Worm (Caenorhabditis elegans) whole organism, L2 larva: ENCODE results near the gene pkd-2.

Experiments used
- F13H6.1 ChIP-seq: sonication (generic microtip); optimal IDR thresholded peaks from 2 replicates; lab custom pipeline; 2016; ENCODE audit warnings: missing genetic modification characterization, missing compliant biosample characterization
- R02D3.7 ChIP-seq: fragments of 150-350 bp; optimal IDR thresholded peaks from 2 replicates; lab custom pipeline; 2014; ENCODE audit warnings: missing biosample characterization, missing genetic modification characterization
- Y55F3AM.14 ChIP-seq: fragments of 200-800 bp; sonication (Bioruptor generic); optimal IDR thresholded peaks from 2 replicates; lab custom pipeline; 2018; ENCODE audit warnings: mild to moderate bottlenecking, missing genetic modification characterization, missing compliant biosample characterization
- ZK546.5 ChIP-seq: sonication (generic microtip); optimal IDR thresholded peaks from 2 replicates; lab custom pipeline; 2017; ENCODE audit warnings: missing biosample characterization, missing genetic modification characterization
- alr-1 ChIP-seq: fragments of 150-350 bp; optimal IDR thresholded peaks from 2 replicates; lab custom pipeline; 2014; ENCODE audit warnings: missing biosample characterization, missing genetic modification characterization
- ama-1 ChIP-seq: fragments of 150-350 bp; optimal IDR thresholded peaks from 2 replicates; lab custom pipeline; 2018; ENCODE audit warnings: inconsistent platforms
- blmp-1 ChIP-seq: sonication (generic microtip); optimal IDR thresholded peaks from 2 replicates; lab custom pipeline; 2017; ENCODE audit warnings: missing genetic modification characterization, mild to moderate bottlenecking, missing compliant biosample characterization, antibody characterized with exemption, moderate library complexity; ENCODE audit not compliant: insufficient read depth
- ceh-16 ChIP-seq: fragments of 150-350 bp; optimal IDR thresholded peaks from 2 replicates; lab custom pipeline; 2014; ENCODE audit warnings: missing biosample characterization, missing genetic modification characterization
- ceh-82 ChIP-seq: fragments of 150-350 bp; optimal IDR thresholded peaks from 2 replicates; lab custom pipeline; 2014; ENCODE audit warnings: missing biosample characterization, missing genetic modification characterization
- dmd-4 ChIP-seq: sonication (generic microtip); optimal IDR thresholded peaks from 2 replicates; lab custom pipeline; 2017; ENCODE audit warnings: missing biosample characterization, missing genetic modification characterization
- egl-27 ChIP-seq: sonication (generic microtip); optimal IDR thresholded peaks from 3 replicates; lab custom pipeline; 2017; ENCODE audit warnings: missing biosample characterization, missing genetic modification reagents, missing genetic modification characterization
- elt-1 ChIP-seq: fragments of 150-350 bp; optimal IDR thresholded peaks from 2 replicates; lab custom pipeline; 2014; ENCODE audit warnings: missing biosample characterization, missing genetic modification characterization
- elt-3 ChIP-seq: sonication (generic microtip); optimal IDR thresholded peaks from 2 replicates; lab custom pipeline; 2017; ENCODE audit warnings: missing biosample characterization, missing genetic modification characterization
- fos-1 ChIP-seq: fragments of 150-350 bp; optimal IDR thresholded peaks from 2 replicates; lab custom pipeline; 2014; ENCODE audit warnings: missing biosample characterization, missing genetic modification characterization
- lin-11 ChIP-seq: fragments of 150-350 bp; sonication (generic microtip); optimal IDR thresholded peaks from 2 replicates; lab custom pipeline; 2014; ENCODE audit warnings: missing biosample characterization, missing genetic modification characterization, inconsistent platforms, mixed read lengths
- lsy-2 ChIP-seq, 2 experiments: fragments of 150-350 bp in 1 of 2; sonication (generic microtip) in 1 of 2; optimal IDR thresholded peaks; 2 replicates each; lab custom pipeline; 2014 to 2017; ENCODE audit warnings: missing biosample characterization in 2 of 2, missing genetic modification characterization in 2 of 2
- mab-5 ChIP-seq: fragments of 150-350 bp; optimal IDR thresholded peaks from 2 replicates; lab custom pipeline; 2014; ENCODE audit warnings: missing biosample characterization, missing genetic modification characterization
- mbf-1 ChIP-seq: sonication (generic microtip); optimal IDR thresholded peaks from 2 replicates; lab custom pipeline; 2017; ENCODE audit warnings: missing biosample characterization, missing genetic modification characterization
- mdl-1 ChIP-seq, 2 experiments: fragments of 150-350 bp in 1 of 2; sonication (generic microtip) in 1 of 2; optimal IDR thresholded peaks; 2 replicates each; lab custom pipeline; 2017; ENCODE audit warnings: missing biosample characterization in 2 of 2, missing genetic modification characterization in 2 of 2
- nhr-10 ChIP-seq: sonication (generic microtip); optimal IDR thresholded peaks from 2 replicates; lab custom pipeline; 2017; ENCODE audit warnings: missing biosample characterization, missing genetic modification characterization
- nhr-11 ChIP-seq: fragments of 150-350 bp; optimal IDR thresholded peaks from 2 replicates; lab custom pipeline; 2014; ENCODE audit warnings: missing biosample characterization, missing genetic modification characterization
- nhr-12 ChIP-seq: fragments of 150-350 bp; optimal IDR thresholded peaks from 2 replicates; lab custom pipeline; 2014; ENCODE audit warnings: missing biosample characterization, missing genetic modification characterization
- nhr-129 ChIP-seq: fragments of 150-350 bp; optimal IDR thresholded peaks from 2 replicates; lab custom pipeline; 2014; ENCODE audit warnings: missing biosample characterization, missing genetic modification characterization
- nhr-21 ChIP-seq: fragments of 150-350 bp; optimal IDR thresholded peaks from 2 replicates; lab custom pipeline; 2014; ENCODE audit warnings: missing biosample characterization, missing genetic modification characterization
- nhr-237 ChIP-seq: fragments of 150-350 bp; optimal IDR thresholded peaks from 2 replicates; lab custom pipeline; 2014; ENCODE audit warnings: missing biosample characterization, missing genetic modification characterization
- nhr-25 ChIP-seq: fragments of 150-350 bp; sonication (generic microtip); optimal IDR thresholded peaks from 3 replicates; lab custom pipeline; 2014; ENCODE audit warnings: missing biosample characterization, missing genetic modification characterization
- nhr-77 ChIP-seq: fragments of 150-350 bp; optimal IDR thresholded peaks from 2 replicates; lab custom pipeline; 2014; ENCODE audit warnings: missing biosample characterization, missing genetic modification characterization
- peb-1 ChIP-seq: fragments of 150-350 bp; optimal IDR thresholded peaks from 2 replicates; lab custom pipeline; 2014; ENCODE audit warnings: missing biosample characterization, missing genetic modification characterization
- skn-1 ChIP-seq: sonication (generic microtip); optimal IDR thresholded peaks from 2 replicates; lab custom pipeline; 2017; ENCODE audit warnings: missing biosample characterization, missing genetic modification characterization
- sma-3 ChIP-seq: sonication (generic microtip); optimal IDR thresholded peaks from 2 replicates; lab custom pipeline; 2016; ENCODE audit warnings: missing genetic modification reagents, missing genetic modification characterization, missing compliant biosample characterization
- snpc-4 ChIP-seq: fragments of 150-350 bp; optimal IDR thresholded peaks from 2 replicates; lab custom pipeline; 2014; ENCODE audit warnings: missing biosample characterization, missing genetic modification characterization
- unc-39 ChIP-seq: fragments of 150-350 bp; optimal IDR thresholded peaks from 2 replicates; lab custom pipeline; 2014; ENCODE audit warnings: missing biosample characterization, missing genetic modification characterization
- unc-55 ChIP-seq: fragments of 150-350 bp; sonication (generic microtip); optimal IDR thresholded peaks from 3 replicates; lab custom pipeline; 2014; ENCODE audit warnings: missing biosample characterization, missing genetic modification reagents, missing genetic modification characterization
- unc-62 ChIP-seq: fragments of 150-350 bp; optimal IDR thresholded peaks from 2 replicates; lab custom pipeline; 2014; ENCODE audit warnings: missing biosample characterization, missing genetic modification reagents, missing genetic modification characterization
- zag-1 ChIP-seq: fragments of 150-350 bp; optimal IDR thresholded peaks from 2 replicates; lab custom pipeline; 2014; ENCODE audit warnings: missing biosample characterization, missing genetic modification characterization
- ztf-11 ChIP-seq: sonication (generic microtip); optimal IDR thresholded peaks from 2 replicates; lab custom pipeline; 2017; ENCODE audit warnings: missing biosample characterization, missing genetic modification characterization
- ztf-4 ChIP-seq: fragments of 150-350 bp; optimal IDR thresholded peaks from 2 replicates; lab custom pipeline; 2014; ENCODE audit warnings: missing biosample characterization, missing genetic modification characterization

pkd-2 gene

DNA sequence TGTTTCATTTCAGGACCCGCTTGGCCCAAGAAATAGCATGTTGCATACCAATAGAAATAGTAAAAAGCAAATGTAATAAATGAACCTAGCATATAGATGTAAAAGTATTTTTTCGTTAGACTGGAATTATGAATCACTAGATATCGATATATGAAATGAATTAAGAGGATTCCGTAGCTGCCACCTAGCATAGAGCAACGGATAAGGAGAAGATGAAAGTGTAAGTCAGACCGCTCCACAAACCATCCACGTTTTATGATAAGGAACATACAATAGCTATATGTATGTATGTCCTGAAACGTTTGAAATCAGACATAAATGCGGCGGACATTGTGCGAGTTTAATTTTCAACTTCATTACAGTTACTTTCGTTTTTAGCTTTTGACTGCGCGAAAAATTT, 16.3 kb upstream of the pkd-2 start:
- TF ChIP-seq ama-1 (no peak), snpc-4 (tag; lab: Kevin White, UChicago) (no peak), nhr-25 (tag; lab: Kevin White, UChicago) (no peak), mbf-1 (no peak), nhr-237 (tag; lab: Kevin White, UChicago) (no peak), mab-5 (tag; lab: Kevin White, UChicago) (no peak), zag-1 (no peak)

DNA sequence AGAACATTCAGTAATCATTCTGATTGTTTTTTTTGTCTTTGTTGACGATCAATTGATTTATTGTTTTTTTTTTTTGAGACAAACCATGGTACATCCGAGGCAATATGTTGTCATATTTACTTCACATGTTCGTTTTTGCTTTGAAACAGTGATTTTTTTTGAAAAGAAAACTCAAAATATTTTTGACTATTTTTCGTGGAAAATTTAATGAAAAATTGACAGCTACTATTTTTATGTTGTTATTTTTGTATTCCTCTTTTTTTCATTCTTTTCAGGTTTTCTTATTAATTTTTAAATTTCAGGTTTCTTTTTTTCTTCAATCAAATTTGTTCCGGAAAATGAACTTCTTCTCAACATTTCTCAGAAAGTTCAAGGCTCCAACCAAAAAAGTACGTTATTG, 10.9 kb upstream of the pkd-2 start, which contains the start of gene Y73F8A.36:
Gene Y73F8A.36, plus strand, starts transcription at position 301 of the 400 bp plus-strand sequence.
- TF ChIP-seq dmd-4 (no peak), mbf-1 (no peak), mdl-1 (tag; optimal IDR thresholded peaks at IDR 0.05; lab: Kevin White, UChicago) (no peak), lin-11 (no peak), egl-27 (tag; lab: Kevin White, UChicago) (no peak), sma-3 (GFP tag; lab: Kevin White, UChicago) (no peak), F13H6.1 (no peak), Y55F3AM.14 (GFP tag; lab: Kevin White, UChicago) (no peak), elt-1 (no peak), ztf-11 (tag; lab: Kevin White, UChicago) (no peak), ceh-16 (tag; lab: Kevin White, UChicago) (no peak), nhr-25 (tag; lab: Kevin White, UChicago) (no peak), unc-62 (GFP tag; lab: Kevin White, UChicago) (no peak), nhr-129 (tag; lab: Kevin White, UChicago) (no peak), ceh-82 (tag; lab: Kevin White, UChicago) (no peak), nhr-77 (tag; lab: Kevin White, UChicago) (no peak), ztf-4 (tag; lab: Kevin White, UChicago) (no peak), R02D3.7 (tag; lab: Kevin White, UChicago) (no peak)

DNA sequence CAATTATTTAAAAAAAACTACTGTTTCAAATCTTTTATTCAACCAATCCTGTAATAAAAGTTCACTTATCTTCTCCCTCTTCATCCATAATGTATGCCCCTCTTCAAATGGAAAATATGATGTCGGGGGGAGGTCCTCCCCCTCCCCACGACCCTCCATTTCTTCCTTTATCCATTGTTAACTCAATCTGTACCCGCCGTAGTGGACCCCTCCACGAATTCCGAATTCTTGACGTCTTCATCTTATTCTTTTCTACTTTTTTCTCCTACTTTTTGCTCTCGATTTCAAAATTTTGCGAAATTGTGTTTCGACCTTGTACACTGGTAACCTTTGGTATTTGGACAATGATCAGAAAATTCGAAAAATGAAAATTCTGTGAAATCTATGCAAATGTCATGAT, 1.1 kb upstream of the pkd-2 start, which contains the start of gene lgc-52:
Gene lgc-52, plus strand, starts transcription at position 268 of the 400 bp plus-strand sequence.
- TF ChIP-seq zag-1 (no peak), peb-1 (tag; lab: Kevin White, UChicago) (no peak), fos-1 (tag; lab: Kevin White, UChicago) (no peak)

DNA sequence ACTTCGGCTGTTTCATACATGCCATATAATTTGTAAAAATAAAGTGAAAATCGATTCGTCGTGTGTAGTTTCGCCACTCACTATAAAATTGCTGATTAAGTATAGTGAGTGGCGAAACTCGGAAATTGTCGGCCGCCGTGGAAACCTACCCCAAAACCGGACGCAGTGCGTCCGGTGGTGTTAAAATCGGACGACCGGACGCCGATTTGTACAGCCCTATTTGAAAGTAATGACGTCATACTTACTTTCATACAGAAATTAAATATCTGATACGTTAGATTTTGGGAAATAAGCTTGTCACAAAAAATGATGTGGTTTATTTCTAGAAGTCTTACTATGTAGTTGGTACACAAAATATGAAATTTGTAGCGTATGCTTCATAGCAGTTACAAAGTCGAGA, 521 bp downstream of the pkd-2 start:
- TF ChIP-seq snpc-4 (tag; lab: Kevin White, UChicago) (peak; percentile 56), nhr-11 (tag; lab: Kevin White, UChicago) (no peak)

DNA sequence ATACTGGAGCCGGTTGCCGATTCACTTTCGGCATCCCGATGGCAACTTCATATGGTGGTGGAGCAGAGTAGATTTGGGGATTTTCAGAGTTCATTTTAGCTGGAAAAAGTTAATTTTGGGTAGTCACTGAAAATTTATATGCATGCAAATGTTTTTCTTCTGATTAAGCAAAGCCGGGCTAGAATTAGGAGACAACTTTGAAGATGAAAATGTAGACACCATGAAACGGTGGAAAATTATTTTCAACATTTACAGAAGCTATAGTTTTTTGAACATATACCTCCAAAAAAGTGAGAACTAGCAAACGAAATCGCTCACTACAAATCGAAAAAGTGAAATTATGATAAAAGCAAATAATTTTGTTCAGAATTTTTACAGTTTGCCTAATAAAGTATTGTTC, 14.5 kb downstream of the pkd-2 start, which contains the start of gene Y40H7A.11:
Gene Y40H7A.11, minus strand, starts transcription at position 101 of the 400 bp plus-strand sequence.
- TF ChIP-seq ZK546.5 (no peak), ztf-4 (tag; lab: Kevin White, UChicago) (no peak), Y55F3AM.14 (GFP tag; lab: Kevin White, UChicago) (no peak), dmd-4 (no peak), peb-1 (tag; lab: Kevin White, UChicago) (no peak), nhr-77 (tag; lab: Kevin White, UChicago) (no peak), ceh-82 (tag; lab: Kevin White, UChicago) (no peak), nhr-10 (no peak), nhr-12 (tag; lab: Kevin White, UChicago) (no peak), ztf-11 (tag; lab: Kevin White, UChicago) (no peak), mab-5 (tag; lab: Kevin White, UChicago) (no peak), elt-3 (no peak), alr-1 (tag; lab: Kevin White, UChicago) (no peak), blmp-1 (tag; lab: Kevin White, UChicago) (no peak), mdl-1 (tag; optimal IDR thresholded peaks at IDR 0.05; lab: Kevin White, UChicago) (no peak), F13H6.1 (no peak)

DNA sequence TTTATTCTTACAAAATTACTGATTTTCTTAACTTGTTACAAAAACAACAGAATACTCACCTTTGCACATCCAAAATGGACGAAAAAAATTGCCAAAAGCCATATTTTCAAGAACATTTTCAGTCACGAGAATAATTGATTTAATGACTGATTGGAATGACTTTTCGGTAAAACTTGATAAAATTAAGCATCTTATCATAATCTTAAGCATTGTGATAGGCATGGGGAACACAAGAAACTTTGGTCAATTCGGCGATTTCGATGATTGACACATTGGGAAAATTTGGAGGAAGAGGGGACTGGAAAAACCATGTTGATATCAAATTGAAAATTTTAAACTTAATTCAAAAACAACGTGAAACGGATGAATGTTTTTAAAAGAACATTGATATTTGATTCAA, 19.3 kb downstream of the pkd-2 start, which contains the start of gene Y40H7A.10:
Gene Y40H7A.10, minus strand, starts transcription at position 128 of the 400 bp plus-strand sequence.
- no peak for TF ChIP-seq mbf-1
- TF ChIP-seq unc-39, result no peak
- TF ChIP-seq ceh-82 (tag; lab: Kevin White, UChicago), result no peak
- no peak for TF ChIP-seq ZK546.5
- no peak for TF ChIP-seq mab-5 (tag; lab: Kevin White, UChicago)
- no peak for TF ChIP-seq peb-1 (tag; lab: Kevin White, UChicago)
- TF ChIP-seq nhr-11 (tag; lab: Kevin White, UChicago), result no peak
- TF ChIP-seq nhr-21 (tag; lab: Kevin White, UChicago), result no peak
- TF ChIP-seq elt-1, result no peak
- no peak for TF ChIP-seq lsy-2 (tag; optimal IDR thresholded peaks at IDR 0.05; lab: Kevin White, UChicago)
- no peak for TF ChIP-seq nhr-77 (tag; lab: Kevin White, UChicago)
- no peak for TF ChIP-seq unc-55 (GFP tag; lab: Kevin White, UChicago)
- TF ChIP-seq Y55F3AM.14 (GFP tag; lab: Kevin White, UChicago), result no peak
- no peak for TF ChIP-seq skn-1 (tag; lab: Kevin White, UChicago)
- no peak for TF ChIP-seq nhr-12 (tag; lab: Kevin White, UChicago)
- TF ChIP-seq, all 48 proteins: peak for 0
